Worm (Caenorhabditis elegans): Measurements from ENCODE around the gene Y2H9A.4.

- no peak for TF ChIP-seq ceh-82 (tag; optimal IDR thresholded peaks at IDR 0.05)
- no peak for TF ChIP-seq nhr-76 (tag; optimal IDR thresholded peaks at IDR 0.05)
- peak; percentile 38 for TF ChIP-seq lin-15B (tag; optimal IDR thresholded peaks at IDR 0.05)
- no peak for TF ChIP-seq ama-1 (optimal IDR thresholded peaks at IDR 0.05)
- TF ChIP-seq nhr-25 (tag; optimal IDR thresholded peaks at IDR 0.05), result no peak
- TF ChIP-seq nhr-23 (tag; optimal IDR thresholded peaks at IDR 0.05), result no peak
- TF ChIP-seq skn-1 (tag; optimal IDR thresholded peaks at IDR 0.05), result no peak
- TF ChIP-seq nhr-12 (tag; optimal IDR thresholded peaks at IDR 0.05), result no peak
- TF ChIP-seq pha-4 (tag; optimal IDR thresholded peaks at IDR 0.05), result no peak
- TF ChIP-seq pqm-1 (tag; optimal IDR thresholded peaks at IDR 0.05), result no peak
Observed at ce11 chrV:13437473-13438074, 8.1 kb upstream of the Y2H9A.4 start, which contains the start of gene mes-4.

All from whole organism, L3 larva.